Fruit fly (Drosophila melanogaster): Measurements from ENCODE around the gene cmb.
A peak's percentile ranks its signal among the peaks of the same experiment; 100 is the strongest.

The cmb gene

dm6 chr3L:13490689-13491348 is 48.4 kb downstream of the cmb start:
- TF ChIP-seq ey (GFP tag; optimal IDR thresholded peaks at IDR 0.05), result no peak
- no peak for TF ChIP-seq CrebA (GFP tag; optimal IDR thresholded peaks at IDR 0.05; ENCODE audit: borderline replicate concordance)
- no peak for TF ChIP-seq Myc (optimal IDR thresholded peaks at IDR 0.05)
- TF ChIP-seq Hnf4 (GFP tag; optimal IDR thresholded peaks at IDR 0.05), result no peak
- no peak for TF ChIP-seq OdsH (GFP tag; optimal IDR thresholded peaks at IDR 0.05)
- TF ChIP-seq Dfd (GFP tag; optimal IDR thresholded peaks at IDR 0.05), result no peak
- TF ChIP-seq dmrt93B (GFP tag; optimal IDR thresholded peaks at IDR 0.05), result no peak
- TF ChIP-seq br (GFP tag; optimal IDR thresholded peaks at IDR 0.05), result no peak
- TF ChIP-seq psq (GFP tag; optimal IDR thresholded peaks at IDR 0.05), result no peak
- no peak for TF ChIP-seq Vsx2 (GFP tag; optimal IDR thresholded peaks at IDR 0.05; ENCODE audit: partially characterized antibody)

dm6 chr3L:13494363-13495015 is 52.1 kb downstream of the cmb start:
- TF ChIP-seq Abd-B (GFP tag; optimal IDR thresholded peaks at IDR 0.05) (no peak), CrebA (GFP tag; optimal IDR thresholded peaks at IDR 0.05; ENCODE audit: borderline replicate concordance) (no peak), lola (GFP tag; optimal IDR thresholded peaks at IDR 0.05) (no peak), rgr (GFP tag; optimal IDR thresholded peaks at IDR 0.05) (peak; percentile 43), foxo (GFP tag; optimal IDR thresholded peaks at IDR 0.05) (peak; percentile 9 to 64), tai (GFP tag; optimal IDR thresholded peaks at IDR 0.05) (no peak), Hr78 (GFP tag; optimal IDR thresholded peaks at IDR 0.05) (no peak), brk (GFP tag; optimal IDR thresholded peaks at IDR 0.05) (peak; percentile 28), woc (GFP tag; optimal IDR thresholded peaks at IDR 0.05) (no peak), sage (GFP tag; optimal IDR thresholded peaks at IDR 0.05) (peak; percentile 23), HLH106 (tag; optimal IDR thresholded peaks at IDR 0.05) (no peak), N (GFP tag; optimal IDR thresholded peaks at IDR 0.05) (no peak), h (GFP tag; optimal IDR thresholded peaks at IDR 0.05) (peak; percentile 66), dsf (GFP tag; optimal IDR thresholded peaks at IDR 0.05; ENCODE audit: borderline replicate concordance) (no peak), br (GFP tag; optimal IDR thresholded peaks at IDR 0.05) (peak; percentile 30), GATAd (GFP tag; optimal IDR thresholded peaks at IDR 0.05) (no peak), Hnf4 (GFP tag; optimal IDR thresholded peaks at IDR 0.05) (peak; percentile 2), sv (GFP tag; optimal IDR thresholded peaks at IDR 0.05) (no peak), dl (GFP tag; optimal IDR thresholded peaks at IDR 0.05; ENCODE audit: insufficient read depth in 1 of 2, partially characterized antibody in 2 of 2) (peak in 1 of 2 experiments; percentile 15), Sp1 (GFP tag; optimal IDR thresholded peaks at IDR 0.05) (peak; percentile 63), ey (GFP tag; optimal IDR thresholded peaks at IDR 0.05) (no peak), Myc (optimal IDR thresholded peaks at IDR 0.05) (no peak), Dfd (GFP tag; optimal IDR thresholded peaks at IDR 0.05) (no peak), CG32264 (GFP tag; optimal IDR thresholded peaks at IDR 0.05) (no peak), dmrt93B (GFP tag; optimal IDR thresholded peaks at IDR 0.05) (no peak), fru (GFP tag; optimal IDR thresholded peaks at IDR 0.05) (peak; percentile 14), Rel (GFP tag; optimal IDR thresholded peaks at IDR 0.05) (peak; percentile 80), Rel (tag; optimal IDR thresholded peaks at IDR 0.05) (peak; percentile 96), psq (GFP tag; optimal IDR thresholded peaks at IDR 0.05) (peak; percentile 80), Mio (GFP tag; optimal IDR thresholded peaks at IDR 0.05) (no peak), Hr83 (GFP tag; optimal IDR thresholded peaks at IDR 0.05; ENCODE audit: poor library complexity, severe bottlenecking) (no peak), Vsx2 (GFP tag; optimal IDR thresholded peaks at IDR 0.05; ENCODE audit: partially characterized antibody) (no peak), pan (optimal IDR thresholded peaks at IDR 0.05) (no peak), OdsH (GFP tag; optimal IDR thresholded peaks at IDR 0.05) (no peak), CG9705 (GFP tag; optimal IDR thresholded peaks at IDR 0.05) (no peak), usp (GFP tag; optimal IDR thresholded peaks at IDR 0.05) (no peak), Jra (GFP tag; optimal IDR thresholded peaks at IDR 0.05) (no peak), jim (GFP tag; optimal IDR thresholded peaks at IDR 0.05) (peak; percentile 92), Dif (GFP tag; optimal IDR thresholded peaks at IDR 0.05; ENCODE audit: partially characterized antibody) (peak; percentile 50)

Data from whole organism, wandering third instar larva.